Worm (Caenorhabditis elegans) whole organism, late embryonic: ENCODE results near the gene Y26G10.6.

Experiments
- F13H6.1 ChIP-seq: sonication (generic microtip); optimal IDR thresholded peaks from 2 replicates; lab custom pipeline; 2016; ENCODE audit warnings: missing genetic modification characterization, missing compliant biosample characterization
- ceh-14 ChIP-seq: sonication (generic microtip); optimal IDR thresholded peaks from 2 replicates; lab custom pipeline; 2016; ENCODE audit warnings: missing genotype, missing genetic modification characterization, missing compliant biosample characterization
- ceh-34 ChIP-seq: sonication (generic microtip); optimal IDR thresholded peaks from 2 replicates; lab custom pipeline; 2016; ENCODE audit warnings: mild to moderate bottlenecking, missing genetic modification characterization, missing compliant biosample characterization

- TF ChIP-seq ceh-14 (tag; lab: Kevin White, UChicago) = no peak
- TF ChIP-seq F13H6.1 = no peak
- TF ChIP-seq ceh-34 (tag; lab: Kevin White, UChicago) = no peak
Observed at ce11 chrV:17706217-17706806, 6.6 kb downstream of the Y26G10.6 start.
